Fruit fly (Drosophila melanogaster) whole organism, embryonic: Measurements from ENCODE around the gene PRL-1.

Experiments
- Asciz ChIP-seq: fragments of 200-800 bp; sonication (Bioruptor generic); optimal IDR thresholded peaks from 2 replicates; lab custom pipeline; 2017; ENCODE audit warnings: missing biosample characterization, mild to moderate bottlenecking, missing genetic modification characterization, missing genetic modification reagents
- Atf6 ChIP-seq: fragments of 200-800 bp; sonication (Bioruptor generic); IDR thresholded peaks from 2 replicates; pipeline ENCODE4 v1.3.6; 2022; ENCODE audit warnings: missing biosample characterization, missing genetic modification characterization
- B-H2 ChIP-seq: fragments of 200-800 bp; sonication (Bioruptor generic); optimal IDR thresholded peaks from 2 replicates; lab custom pipeline; 2018; ENCODE audit warnings: missing biosample characterization, mild to moderate bottlenecking, missing genetic modification characterization
- CG10147 ChIP-seq: fragments of 200-800 bp; sonication (Bioruptor generic); optimal IDR thresholded peaks from 2 replicates; lab custom pipeline; 2019; ENCODE audit warnings: missing biosample characterization, mild to moderate bottlenecking, missing genetic modification characterization, moderate library complexity
- CG10462 ChIP-seq: fragments of 200-800 bp; sonication (Bioruptor generic); optimal IDR thresholded peaks from 2 replicates; lab custom pipeline; 2016; ENCODE audit warnings: missing biosample characterization, missing genetic modification characterization
- CG10979 ChIP-seq: fragments of 200-800 bp; sonication (Bioruptor generic); optimal IDR thresholded peaks from 2 replicates; lab custom pipeline; 2018; ENCODE audit warnings: missing biosample characterization, mild to moderate bottlenecking, missing genetic modification characterization, moderate library complexity
- CG11695 ChIP-seq: fragments of 200-800 bp; sonication (Bioruptor generic); IDR thresholded peaks from 3 replicates; pipeline ENCODE4 v1.3.6; 2022; ENCODE audit warnings: missing biosample characterization, missing genetic modification characterization
- CG13424 ChIP-seq: fragments of 200-800 bp; sonication (Bioruptor generic); optimal IDR thresholded peaks from 2 replicates; lab custom pipeline; 2019; ENCODE audit warnings: missing biosample characterization, mild to moderate bottlenecking, missing genetic modification characterization, moderate library complexity
- CG14050 ChIP-seq: fragments of 200-800 bp; sonication (Bioruptor generic); IDR thresholded peaks from 3 replicates; pipeline ENCODE4 v1.3.6; 2022; ENCODE audit warnings: missing biosample characterization, missing genetic modification characterization
- CG14710 ChIP-seq: fragments of 200-800 bp; sonication (Bioruptor generic); optimal IDR thresholded peaks from 3 replicates; lab custom pipeline; 2019; ENCODE audit warnings: missing biosample characterization, mild to moderate bottlenecking, missing genetic modification characterization, moderate library complexity
- CG15073 ChIP-seq: fragments of 200-800 bp; sonication (Bioruptor generic); optimal IDR thresholded peaks from 2 replicates; lab custom pipeline; 2016; ENCODE audit warnings: missing biosample characterization, missing genetic modification characterization
- CG16813 ChIP-seq: fragments of 200-800 bp; sonication (Bioruptor generic); IDR thresholded peaks from 3 replicates; pipeline ENCODE4 v1.3.6; 2022; ENCODE audit warnings: missing biosample characterization, missing genetic modification characterization; ENCODE audit not compliant: partially characterized antibody
- CG17328 ChIP-seq: fragments of 200-800 bp; sonication (Bioruptor generic); IDR thresholded peaks from 2 replicates; pipeline ENCODE4 v1.3.6; 2022; ENCODE audit warnings: missing biosample characterization, missing genetic modification characterization
- CG33557 ChIP-seq: fragments of 200-800 bp; sonication (Bioruptor generic); optimal IDR thresholded peaks from 2 replicates; lab custom pipeline; 2019; ENCODE audit warnings: missing biosample characterization, mild to moderate bottlenecking, missing genetic modification characterization, moderate library complexity
- CG4328 ChIP-seq: fragments of 200-800 bp; sonication (Bioruptor generic); optimal IDR thresholded peaks from 3 replicates; lab custom pipeline; 2017; ENCODE audit warnings: missing biosample characterization, missing genetic modification reagents, missing genetic modification characterization
- CG4424 ChIP-seq: fragments of 200-800 bp; sonication (Bioruptor generic); optimal IDR thresholded peaks from 3 replicates; lab custom pipeline; 2016; ENCODE audit warnings: missing biosample characterization, missing genetic modification characterization
- CG6175 ChIP-seq: fragments of 200-800 bp; sonication (Bioruptor generic); IDR thresholded peaks from 3 replicates; pipeline ENCODE4 v1.3.6; 2022; ENCODE audit warnings: missing biosample characterization, missing genetic modification characterization
- CG6689 ChIP-seq: fragments of 200-800 bp; sonication (Bioruptor generic); IDR thresholded peaks from 2 replicates; pipeline ENCODE4 v1.3.6; 2022; ENCODE audit warnings: missing biosample characterization, missing genetic modification characterization
- CG8924 ChIP-seq: fragments of 200-800 bp; optimal IDR thresholded peaks from 3 replicates; lab custom pipeline; 2019; ENCODE audit warnings: missing biosample characterization, mild to moderate bottlenecking, missing genetic modification characterization, moderate library complexity
- Dbx ChIP-seq: fragments of 200-800 bp; sonication (Bioruptor generic); IDR thresholded peaks from 3 replicates; pipeline ENCODE4 v1.3.6; 2022; ENCODE audit warnings: missing biosample characterization, missing genetic modification characterization
- Ets97D ChIP-seq: fragments of 200-800 bp; sonication (Bioruptor generic); optimal IDR thresholded peaks from 3 replicates; lab custom pipeline; 2016; ENCODE audit warnings: missing biosample characterization, missing genetic modification characterization
- Gsc ChIP-seq: fragments of 200-800 bp; sonication (Bioruptor generic); IDR thresholded peaks from 2 replicates; pipeline ENCODE4 v1.3.6; 2022; ENCODE audit warnings: missing biosample characterization, missing genetic modification characterization
- HLH3B ChIP-seq: fragments of 200-800 bp; sonication (Bioruptor generic); IDR thresholded peaks from 2 replicates; pipeline ENCODE4 v1.3.6; 2022; ENCODE audit warnings: missing biosample characterization, missing genetic modification characterization
- Hr3 ChIP-seq: fragments of 200-800 bp; sonication (Bioruptor generic); optimal IDR thresholded peaks from 3 replicates; lab custom pipeline; 2016; ENCODE audit warnings: missing biosample characterization, missing genetic modification characterization
- Mrtf ChIP-seq: fragments of 200-800 bp; sonication (Bioruptor generic); IDR thresholded peaks from 3 replicates; pipeline ENCODE4 v1.3.6; 2022; ENCODE audit warnings: missing biosample characterization, missing genetic modification characterization
- Poxn ChIP-seq: fragments of 200-800 bp; sonication (Bioruptor generic); IDR thresholded peaks from 2 replicates; pipeline ENCODE4 v1.3.6; 2022; ENCODE audit warnings: missing biosample characterization, missing genetic modification characterization
- Scr ChIP-seq: fragments of 200-800 bp; sonication (Bioruptor generic); IDR thresholded peaks from 2 replicates; pipeline ENCODE4 v1.3.6; 2022; ENCODE audit warnings: missing biosample characterization, missing genetic modification characterization; ENCODE audit not compliant: partially characterized antibody
- ac ChIP-seq: fragments of 200-800 bp; sonication (Bioruptor generic); optimal IDR thresholded peaks from 3 replicates; lab custom pipeline; 2017; ENCODE audit warnings: missing biosample characterization, mild to moderate bottlenecking, missing genetic modification characterization
- amos ChIP-seq: fragments of 200-800 bp; sonication (Bioruptor generic); IDR thresholded peaks from 2 replicates; pipeline ENCODE4 v1.3.6; 2022; ENCODE audit warnings: missing biosample characterization, missing genetic modification characterization; ENCODE audit not compliant: partially characterized antibody
- ase ChIP-seq: fragments of 200-800 bp; sonication (Bioruptor generic); IDR thresholded peaks from 3 replicates; pipeline ENCODE4 v1.3.6; 2022; ENCODE audit warnings: missing biosample characterization, missing genetic modification characterization
- az2 ChIP-seq: fragments of 200-800 bp; sonication (Bioruptor generic); optimal IDR thresholded peaks from 3 replicates; lab custom pipeline; 2016; ENCODE audit warnings: missing biosample characterization, missing genetic modification characterization
- bigmax ChIP-seq: fragments of 200-800 bp; sonication (Bioruptor generic); optimal IDR thresholded peaks from 2 replicates; lab custom pipeline; 2018; ENCODE audit warnings: missing biosample characterization, mild to moderate bottlenecking, missing genetic modification characterization
- croc ChIP-seq: fragments of 200-800 bp; sonication (Bioruptor generic); conservative IDR thresholded peaks from 3 replicates; pipeline ENCODE4 v1.3.6; 2022; ENCODE audit warnings: missing biosample characterization, missing genetic modification characterization
- dimm ChIP-seq: fragments of 200-800 bp; sonication (Bioruptor generic); IDR thresholded peaks from 2 replicates; pipeline ENCODE4 v1.3.6; 2022; ENCODE audit warnings: missing biosample characterization, missing genetic modification characterization
- dm ChIP-seq: fragments of 200-800 bp; sonication (Bioruptor generic); optimal IDR thresholded peaks from 3 replicates; lab custom pipeline; 2016; ENCODE audit warnings: missing biosample characterization, missing genetic modification characterization
- dpn ChIP-seq, 2 experiments: fragments of 200-800 bp; sonication (Bioruptor generic); optimal IDR thresholded peaks; 3 replicates each; lab custom pipeline; 2016; ENCODE audit warnings: missing biosample characterization in 2 of 2, missing genetic modification characterization in 2 of 2
- gsb ChIP-seq: fragments of 200-800 bp; sonication (Bioruptor generic); IDR thresholded peaks from 2 replicates; pipeline ENCODE4 v1.3.6; 2022; ENCODE audit warnings: missing biosample characterization, missing genetic modification characterization
- ham ChIP-seq: fragments of 200-800 bp; sonication (Bioruptor generic); IDR thresholded peaks from 2 replicates; pipeline ENCODE4 v1.3.6; 2022; ENCODE audit warnings: missing biosample characterization, missing genetic modification characterization
- her ChIP-seq: fragments of 200-800 bp; sonication (Bioruptor generic); optimal IDR thresholded peaks from 2 replicates; lab custom pipeline; 2016; ENCODE audit warnings: missing biosample characterization, missing genetic modification characterization
- kay ChIP-seq: fragments of 200-800 bp; sonication (Bioruptor generic); optimal IDR thresholded peaks from 2 replicates; lab custom pipeline; 2016; ENCODE audit warnings: missing biosample characterization, missing genetic modification characterization
- knrl ChIP-seq: fragments of 200-800 bp; sonication (Bioruptor generic); IDR thresholded peaks from 3 replicates; pipeline ENCODE4 v1.3.6; 2022; ENCODE audit warnings: missing biosample characterization, missing genetic modification characterization; ENCODE audit not compliant: partially characterized antibody
- lmd ChIP-seq: fragments of 200-800 bp; sonication (Bioruptor generic); IDR thresholded peaks from 2 replicates; pipeline ENCODE4 v1.3.6; 2022; ENCODE audit warnings: missing biosample characterization, missing genetic modification characterization
- lola ChIP-seq, 3 experiments: fragments of >200 bp in 2 of 3; fragments of 200-800 bp in 1 of 3; sonication (Bioruptor generic) in 1 of 3; optimal IDR thresholded peaks; 2 replicates each; lab custom pipeline; 2017 to 2019; ENCODE audit warnings: missing biosample characterization in 3 of 3, missing genetic modification characterization in 3 of 3, mild to moderate bottlenecking in 1 of 3, moderate library complexity in 1 of 3
- maf-S ChIP-seq: fragments of 200-800 bp; sonication (Bioruptor generic); optimal IDR thresholded peaks from 2 replicates; lab custom pipeline; 2016; ENCODE audit warnings: missing biosample characterization, missing genetic modification characterization
- pan ChIP-seq, 4 experiments: fragments of >200 bp in 3 of 4; fragments of 200-800 bp in 1 of 4; sonication (Bioruptor generic) in 1 of 4; optimal IDR thresholded peaks in 3 of 4; IDR thresholded peaks in 1 of 4; 2 replicates each; pipeline versions ENCODE4 v1.3.6 to Lab custom; 2017 to 2022; ENCODE audit warnings: missing biosample characterization in 2 of 4, missing genetic modification characterization in 2 of 4, mixed read lengths in 1 of 4
- peb ChIP-seq: fragments of 200-800 bp; sonication (Bioruptor generic); IDR thresholded peaks from 2 replicates; pipeline ENCODE4 v1.3.6; 2022; ENCODE audit warnings: missing biosample characterization, missing genetic modification characterization
- scrt ChIP-seq: fragments of 200-800 bp; sonication (Bioruptor generic); optimal IDR thresholded peaks from 2 replicates; lab custom pipeline; 2018; ENCODE audit warnings: missing biosample characterization, mild to moderate bottlenecking, missing genetic modification characterization, moderate library complexity
- toy ChIP-seq: fragments of 200-800 bp; sonication (Bioruptor generic); IDR thresholded peaks from 2 replicates; pipeline ENCODE4 v1.3.6; 2022; ENCODE audit warnings: missing biosample characterization, missing genetic modification characterization
- wdn ChIP-seq: fragments of 200-800 bp; sonication (Bioruptor generic); IDR thresholded peaks from 2 replicates; pipeline ENCODE4 v1.3.6; 2022; ENCODE audit warnings: missing biosample characterization, missing genetic modification characterization
- wor ChIP-seq: fragments of 200-800 bp; sonication (Bioruptor generic); IDR thresholded peaks from 2 replicates; pipeline ENCODE4 v1.3.6; 2022; ENCODE audit warnings: missing biosample characterization, missing genetic modification characterization

Gene PRL-1

DNA sequence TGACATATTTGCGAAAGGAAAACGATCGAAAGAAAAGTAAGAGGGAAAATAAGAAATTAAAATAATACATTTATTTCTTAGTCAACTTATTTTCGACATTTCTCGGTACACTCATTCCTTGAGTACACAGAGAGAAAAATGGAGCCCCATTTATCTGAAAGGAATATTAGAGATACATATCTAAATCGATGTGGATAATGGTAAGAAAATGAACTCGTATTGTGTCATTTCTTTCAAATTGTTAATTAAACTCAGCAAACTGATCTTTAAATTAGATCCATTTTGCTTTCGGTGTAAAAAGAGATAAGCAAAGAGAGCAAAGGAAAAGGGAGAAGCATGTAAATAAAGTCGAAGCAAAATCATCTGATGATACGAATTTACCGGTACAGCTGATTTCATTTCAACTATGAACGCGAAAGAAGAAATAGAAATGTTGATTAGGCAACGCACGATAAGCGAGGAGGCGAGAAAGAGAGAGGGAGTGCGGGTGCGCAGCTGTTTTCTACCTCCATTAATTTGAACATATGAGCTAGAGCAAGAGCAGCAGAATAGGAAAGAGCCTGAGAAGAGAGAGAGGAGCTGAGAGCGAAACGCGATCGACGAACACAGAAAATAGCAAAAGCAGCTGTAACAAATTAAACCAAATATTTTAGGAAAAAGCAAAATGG is 28.4 kb upstream of the PRL-1 start (continued):
- TF ChIP-seq CG6175 (GFP tag; lab: Robert Waterston, UW) (no peak), dm (GFP tag; lab: Kevin White, UChicago) (peak; percentile 67), CG16813 (GFP tag; lab: Robert Waterston, UW) (no peak), kay (GFP tag; lab: Kevin White, UChicago) (peak; percentile 83), dpn (GFP tag; optimal IDR thresholded peaks at IDR 0.05; lab: Kevin White, UChicago) (peak; percentile 80 to 86), Poxn (no peak), ham (GFP tag; lab: Robert Waterston, UW) (no peak), Scr (GFP tag; lab: Robert Waterston, UW) (no peak), CG11695 (GFP tag; lab: Robert Waterston, UW) (no peak), croc (GFP tag; lab: Robert Waterston, UW) (peak; percentile 82), Gsc (GFP tag; lab: Robert Waterston, UW) (no peak), CG4424 (GFP tag; lab: Kevin White, UChicago) (peak; percentile 83), B-H2 (GFP tag; lab: Kevin White, UChicago) (peak; percentile 13), CG15073 (GFP tag; lab: Kevin White, UChicago) (no peak), wdn (GFP tag; lab: Robert Waterston, UW) (no peak), Asciz (peak; percentile 87), CG10979 (tag; lab: Kevin White, UChicago) (peak; percentile 90), Mrtf (GFP tag; lab: Robert Waterston, UW) (no peak), knrl (GFP tag; lab: Robert Waterston, UW) (no peak), toy (GFP tag; lab: Robert Waterston, UW) (no peak), CG17328 (GFP tag; lab: Robert Waterston, UW) (no peak), wor (GFP tag; lab: Robert Waterston, UW) (no peak), amos (GFP tag; lab: Robert Waterston, UW) (no peak), Atf6 (GFP tag; lab: Robert Waterston, UW) (no peak), CG13424 (peak; percentile 87), ac (GFP tag; lab: Kevin White, UChicago) (peak; percentile 5), CG8924 (tag; lab: Kevin White, UChicago) (peak; percentile 84), lmd (GFP tag; lab: Robert Waterston, UW) (no peak), scrt (GFP tag; lab: Kevin White, UChicago) (peak; percentile 80), CG10147 (GFP tag; lab: Kevin White, UChicago) (peak; percentile 85), ase (GFP tag; lab: Robert Waterston, UW) (no peak), pan (optimal IDR thresholded peaks at IDR 0.05; lab: Kevin White, UChicago) (no peak), pan (GFP tag; optimal IDR thresholded peaks at IDR 0.05 in 1 of 2, IDR thresholded peaks at IDR 0.05 in 1 of 2) (no peak), lola (GFP tag; optimal IDR thresholded peaks at IDR 0.05; lab: Kevin White, UChicago) (peak in 1 of 3 experiments; percentile 80), CG33557 (GFP tag; lab: Kevin White, UChicago) (peak; percentile 50), az2 (GFP tag; lab: Kevin White, UChicago) (peak; percentile 86), CG6689 (GFP tag; lab: Robert Waterston, UW) (no peak), gsb (no peak), CG10462 (GFP tag; lab: Kevin White, UChicago) (peak; percentile 64), HLH3B (no peak), Hr3 (peak; percentile 78), maf-S (GFP tag; lab: Kevin White, UChicago) (peak; percentile 89), CG4328 (GFP tag; lab: Kevin White, UChicago) (no peak), Ets97D (GFP tag; lab: Kevin White, UChicago) (peak; percentile 41), bigmax (peak; percentile 36), Dbx (GFP tag; lab: Robert Waterston, UW) (no peak), her (GFP tag; lab: Kevin White, UChicago) (peak; percentile 87), CG14050 (GFP tag; lab: Robert Waterston, UW) (no peak), dimm (GFP tag; lab: Robert Waterston, UW) (no peak), peb (no peak), CG14710 (peak; percentile 79)
